Worm (Caenorhabditis elegans): ENCODE data around the gene K07D4.2.

DNA sequence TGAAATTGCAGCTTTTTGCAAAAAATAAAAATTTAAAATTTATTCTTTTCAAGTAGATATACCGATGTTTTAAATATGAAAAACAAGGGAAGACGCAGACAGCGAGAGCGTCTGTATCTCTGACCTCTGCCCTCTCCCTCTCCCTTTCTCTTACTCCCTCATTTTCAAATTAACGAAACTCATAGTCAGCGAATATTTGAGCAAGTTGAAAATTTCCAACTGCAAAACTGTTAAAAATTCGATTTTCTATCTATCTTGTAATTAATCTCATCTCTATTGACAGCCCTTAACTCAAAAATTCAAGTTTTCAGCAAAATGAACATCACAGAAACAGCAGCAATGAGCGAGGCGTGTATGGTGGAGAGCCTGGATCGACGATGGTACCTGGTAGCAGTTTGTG is 37.5 kb upstream of the K07D4.2 start, which contains the start of gene R11F4.2:
- TF ChIP-seq nhr-76 (tag; optimal IDR thresholded peaks at IDR 0.05) = no peak
- no peak for TF ChIP-seq lin-13 (tag; optimal IDR thresholded peaks at IDR 0.05)
- no peak for TF ChIP-seq ceh-39 (tag; optimal IDR thresholded peaks at IDR 0.05)
